Fruit fly (Drosophila melanogaster) whole organism, prepupa: ENCODE measurements around the gene CG4830.

Source experiments
- CG11294 ChIP-seq: fragments of 200-800 bp; sonication (Bioruptor generic); IDR thresholded peaks from 2 replicates; pipeline ENCODE4 v1.3.6; 2022; ENCODE audit warnings: missing biosample characterization, missing genetic modification characterization
- CG11762 ChIP-seq: fragments of 200-800 bp; sonication (Bioruptor generic); optimal IDR thresholded peaks from 3 replicates; lab custom pipeline; 2016; ENCODE audit warnings: missing biosample characterization, missing genetic modification characterization; ENCODE audit not compliant: insufficient read depth
- CG11902 ChIP-seq: fragments of 200-800 bp; sonication (Bioruptor generic); optimal IDR thresholded peaks from 3 replicates; lab custom pipeline; 2016; ENCODE audit warnings: missing biosample characterization, missing genetic modification characterization
- CG1621 ChIP-seq: fragments of 200-800 bp; sonication (Bioruptor generic); optimal IDR thresholded peaks from 3 replicates; lab custom pipeline; 2018; ENCODE audit warnings: missing biosample characterization, mild to moderate bottlenecking, missing genetic modification characterization
- CG16779 ChIP-seq: fragments of 200-800 bp; sonication (Bioruptor generic); optimal IDR thresholded peaks from 3 replicates; lab custom pipeline; 2017; ENCODE audit warnings: missing biosample characterization, mild to moderate bottlenecking, missing genetic modification characterization
- CG3032 ChIP-seq: fragments of 200-800 bp; optimal IDR thresholded peaks from 2 replicates; lab custom pipeline; 2019; ENCODE audit warnings: missing biosample characterization, mild to moderate bottlenecking, missing genetic modification characterization, moderate library complexity
- CG31627 ChIP-seq: fragments of 200-800 bp; sonication (Bioruptor generic); optimal IDR thresholded peaks from 3 replicates; lab custom pipeline; 2016; ENCODE audit warnings: missing biosample characterization, missing genetic modification characterization
- CG32006 ChIP-seq: fragments of 200-800 bp; sonication (Bioruptor generic); optimal IDR thresholded peaks from 3 replicates; lab custom pipeline; 2017; ENCODE audit warnings: missing biosample characterization, mild to moderate bottlenecking, missing genetic modification characterization
- CG34406 ChIP-seq: fragments of 200-800 bp; sonication (Bioruptor generic); optimal IDR thresholded peaks from 3 replicates; lab custom pipeline; 2016; ENCODE audit warnings: missing biosample characterization, missing genetic modification characterization
- CG3919 ChIP-seq: fragments of 200-800 bp; sonication (Bioruptor generic); optimal IDR thresholded peaks from 3 replicates; lab custom pipeline; 2016; ENCODE audit warnings: missing biosample characterization, missing genetic modification characterization
- CG6163 ChIP-seq: fragments of 200-800 bp; sonication (Bioruptor generic); IDR thresholded peaks from 3 replicates; pipeline ENCODE4 v1.3.6; 2022; ENCODE audit warnings: missing biosample characterization, missing genetic modification characterization
- CG6276 ChIP-seq: fragments of 200-800 bp; sonication (Bioruptor generic); optimal IDR thresholded peaks from 2 replicates; lab custom pipeline; 2017; ENCODE audit warnings: missing biosample characterization, mild to moderate bottlenecking, missing genetic modification characterization
- CG6792 ChIP-seq: fragments of 200-800 bp; sonication (Bioruptor generic); optimal IDR thresholded peaks from 3 replicates; lab custom pipeline; 2016; ENCODE audit warnings: missing biosample characterization, missing genetic modification characterization
- CG7368 ChIP-seq: fragments of 200-800 bp; sonication (Bioruptor generic); optimal IDR thresholded peaks from 3 replicates; lab custom pipeline; 2016; ENCODE audit warnings: missing biosample characterization, missing genetic modification characterization
- CG8119 ChIP-seq: fragments of 200-800 bp; sonication (Bioruptor generic); IDR thresholded peaks from 3 replicates; pipeline ENCODE4 v1.3.6; 2022; ENCODE audit warnings: missing biosample characterization, missing genetic modification characterization
- CG8319 ChIP-seq: fragments of 200-800 bp; sonication (Bioruptor generic); optimal IDR thresholded peaks from 3 replicates; lab custom pipeline; 2016; ENCODE audit warnings: missing biosample characterization, missing genetic modification characterization
- CG8632 ChIP-seq: fragments of 200-800 bp; sonication (Bioruptor generic); optimal IDR thresholded peaks from 3 replicates; lab custom pipeline; 2016; ENCODE audit warnings: missing biosample characterization, missing genetic modification characterization
- Eip75B ChIP-seq: fragments of 200-800 bp; sonication (Bioruptor generic); optimal IDR thresholded peaks from 3 replicates; lab custom pipeline; 2016; ENCODE audit warnings: missing biosample characterization, missing genetic modification characterization
- Eip93F ChIP-seq: fragments of 200-800 bp; sonication (Bioruptor generic); optimal IDR thresholded peaks from 2 replicates; lab custom pipeline; 2016; ENCODE audit warnings: missing biosample characterization, mild to moderate bottlenecking, missing genetic modification characterization
- Gug ChIP-seq: fragments of 200-800 bp; sonication (Bioruptor generic); IDR thresholded peaks from 2 replicates; pipeline ENCODE4 v1.3.6; 2022; ENCODE audit warnings: missing biosample characterization, missing genetic modification characterization
- Hr38 ChIP-seq: sonication (Bioruptor generic); optimal IDR thresholded peaks from 2 replicates; lab custom pipeline; 2016; ENCODE audit warnings: missing biosample characterization, missing genetic modification characterization
- OdsH ChIP-seq: fragments of 200-800 bp; sonication (Bioruptor generic); optimal IDR thresholded peaks from 3 replicates; lab custom pipeline; 2016; ENCODE audit warnings: missing biosample characterization, missing genetic modification characterization
- Smox ChIP-seq: fragments of 200-800 bp; sonication (Bioruptor generic); optimal IDR thresholded peaks from 3 replicates; lab custom pipeline; 2016; ENCODE audit warnings: missing biosample characterization, missing genetic modification characterization
- Sox102F ChIP-seq: fragments of 200-800 bp; sonication (Bioruptor generic); optimal IDR thresholded peaks from 2 replicates; lab custom pipeline; 2016; ENCODE audit warnings: missing biosample characterization, mild to moderate bottlenecking, missing genetic modification characterization
- Sox14 ChIP-seq: fragments of 200-800 bp; sonication (Bioruptor generic); optimal IDR thresholded peaks from 3 replicates; lab custom pipeline; 2016; ENCODE audit warnings: missing biosample characterization, missing genetic modification characterization
- cyc ChIP-seq: fragments of 200-800 bp; sonication (Bioruptor generic); optimal IDR thresholded peaks from 3 replicates; lab custom pipeline; 2016; ENCODE audit warnings: missing biosample characterization, missing genetic modification characterization
- dsx ChIP-seq: fragments of 200-800 bp; optimal IDR thresholded peaks from 3 replicates; lab custom pipeline; 2019; ENCODE audit warnings: missing biosample characterization, mild to moderate bottlenecking, missing genetic modification characterization, moderate library complexity; ENCODE audit not compliant: poor library complexity, severe bottlenecking
- eg ChIP-seq: fragments of 200-800 bp; sonication (Bioruptor generic); IDR thresholded peaks from 3 replicates; pipeline ENCODE4 v1.3.6; 2022; ENCODE audit warnings: missing biosample characterization, missing genetic modification characterization
- fkh ChIP-seq: fragments of 200-800 bp; sonication (Bioruptor generic); optimal IDR thresholded peaks from 3 replicates; lab custom pipeline; 2017; ENCODE audit warnings: missing biosample characterization, mild to moderate bottlenecking, missing genetic modification characterization, moderate library complexity
- net ChIP-seq: fragments of 200-800 bp; sonication (Bioruptor generic); optimal IDR thresholded peaks from 3 replicates; lab custom pipeline; 2016; ENCODE audit warnings: missing biosample characterization, missing genetic modification characterization
- pdm3 ChIP-seq: fragments of 200-800 bp; sonication (Bioruptor generic); optimal IDR thresholded peaks from 3 replicates; lab custom pipeline; 2016; ENCODE audit warnings: missing biosample characterization, missing genetic modification characterization
- salr ChIP-seq, 2 experiments: fragments of 200-800 bp; sonication (Bioruptor generic); optimal IDR thresholded peaks; 3 replicates each; lab custom pipeline; 2016 to 2018; ENCODE audit warnings: missing biosample characterization in 2 of 2, missing genetic modification characterization in 2 of 2, mild to moderate bottlenecking in 1 of 2
- spab ChIP-seq: fragments of 200-800 bp; sonication (Bioruptor generic); optimal IDR thresholded peaks from 2 replicates; lab custom pipeline; 2017; ENCODE audit warnings: missing biosample characterization, mild to moderate bottlenecking, missing genetic modification characterization, missing genetic modification reagents
- ss ChIP-seq, 2 experiments: fragments of 200-800 bp; sonication (Bioruptor generic); optimal IDR thresholded peaks; 2 replicates in 1 of 2; 3 replicates in 1 of 2; lab custom pipeline; 2017 to 2018; ENCODE audit warnings: mild to moderate bottlenecking in 2 of 2, missing biosample characterization in 2 of 2, missing genetic modification characterization in 2 of 2, moderate library complexity in 1 of 2
- svp ChIP-seq: fragments of 200-800 bp; sonication (Bioruptor generic); peaks from one replicate; lab custom pipeline; 2016; ENCODE audit warnings: missing biosample characterization, missing genetic modification characterization
- topi ChIP-seq: fragments of 200-800 bp; sonication (Bioruptor generic); optimal IDR thresholded peaks from 3 replicates; lab custom pipeline; 2016; ENCODE audit warnings: missing biosample characterization, missing genetic modification characterization
- vri ChIP-seq: fragments of 200-800 bp; sonication (Bioruptor generic); optimal IDR thresholded peaks from 3 replicates; lab custom pipeline; 2016; ENCODE audit warnings: missing biosample characterization, mild to moderate bottlenecking, missing genetic modification characterization

CG4830 gene

dm6 chr3R:12251534-12251933, 41.4 kb upstream of the CG4830 start:
- TF ChIP-seq CG31627 (no peak), CG11902 (GFP tag; lab: Kevin White, UChicago) (no peak), CG1621 (no peak), Smox (no peak), CG32006 (GFP tag; lab: Kevin White, UChicago) (no peak), CG7368 (GFP tag; lab: Kevin White, UChicago) (no peak), Sox102F (GFP tag; lab: Kevin White, UChicago) (no peak), CG8319 (GFP tag; lab: Kevin White, UChicago) (no peak), CG11762 (no peak), dsx (GFP tag; lab: Kevin White, UChicago) (no peak), CG8119 (GFP tag; lab: Robert Waterston, UW) (no peak), vri (GFP tag; lab: Kevin White, UChicago) (no peak), fkh (GFP tag; lab: Kevin White, UChicago) (no peak), CG3032 (tag; lab: Kevin White, UChicago) (no peak), Gug (GFP tag; lab: Robert Waterston, UW) (no peak), CG16779 (tag; lab: Kevin White, UChicago) (no peak), CG6792 (GFP tag; lab: Kevin White, UChicago) (no peak), CG6163 (GFP tag; lab: Robert Waterston, UW) (no peak), svp (GFP tag; lab: Kevin White, UChicago) (no peak)

DNA sequence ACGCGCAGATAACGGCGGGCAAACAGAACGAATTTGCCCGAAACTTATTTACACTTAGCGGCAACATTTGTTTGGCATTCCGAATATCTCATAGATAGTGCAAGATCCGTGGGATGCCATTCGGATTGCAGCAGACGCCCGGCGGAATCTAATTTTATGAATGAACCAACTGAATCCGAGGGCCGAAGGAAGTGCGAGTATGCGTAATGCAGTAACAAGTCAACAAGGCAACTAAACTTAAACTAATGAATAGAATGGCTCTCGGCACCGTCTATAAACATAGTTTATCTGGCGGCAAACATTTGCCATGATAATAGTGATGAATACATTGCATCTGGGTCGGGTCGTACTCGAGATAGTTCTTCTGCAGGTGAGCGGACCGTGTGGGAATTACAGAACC, 40.0 kb upstream of the CG4830 start:
- no peak for TF ChIP-seq salr (GFP tag; optimal IDR thresholded peaks at IDR 0.05; lab: Kevin White, UChicago)
- peak; percentile 73 for TF ChIP-seq fkh (GFP tag; lab: Kevin White, UChicago)
- TF ChIP-seq CG34406 (GFP tag; lab: Kevin White, UChicago): no peak

DNA sequence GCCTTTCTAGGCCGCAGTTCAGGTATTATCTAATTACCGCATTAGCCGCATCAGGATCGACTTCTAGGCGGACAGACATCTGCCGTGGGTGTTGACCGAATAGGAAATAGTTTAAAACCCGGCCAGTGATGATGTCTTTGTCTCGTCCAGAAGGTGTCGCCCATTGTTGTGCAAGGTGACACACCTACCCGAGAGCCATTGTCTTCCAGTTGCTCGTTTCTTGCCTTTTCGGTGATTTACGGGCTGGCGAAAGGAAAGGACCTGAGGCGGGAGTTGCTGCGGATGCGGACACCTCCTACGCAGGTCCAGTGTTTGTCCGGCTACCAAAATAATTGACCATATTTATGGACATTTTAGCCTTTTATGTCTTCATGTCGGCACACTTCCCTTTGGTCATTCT, 38.1 kb upstream of the CG4830 start:
- TF ChIP-seq Smox: no peak
- TF ChIP-seq CG3032 (tag; lab: Kevin White, UChicago): no peak
- TF ChIP-seq Eip75B (GFP tag; lab: Kevin White, UChicago): no peak
- TF ChIP-seq CG16779 (tag; lab: Kevin White, UChicago): no peak
- no peak for TF ChIP-seq spab (GFP tag; lab: Kevin White, UChicago)
- no peak for TF ChIP-seq pdm3 (GFP tag; lab: Kevin White, UChicago)
- TF ChIP-seq fkh (GFP tag; lab: Kevin White, UChicago): no peak
- no peak for TF ChIP-seq CG11294

- TF ChIP-seq fkh (GFP tag; lab: Kevin White, UChicago): peak; percentile 78
- peak; percentile 51; the same call in 1 of the 3 replicates for TF ChIP-seq eg (GFP tag; lab: Robert Waterston, UW)
- TF ChIP-seq CG6276: peak; percentile 27
- TF ChIP-seq net (GFP tag; lab: Kevin White, UChicago): peak; percentile 15
- peak; percentile 14 for TF ChIP-seq CG3919 (GFP tag; lab: Kevin White, UChicago)
- no peak for TF ChIP-seq CG7368 (GFP tag; lab: Kevin White, UChicago)
- TF ChIP-seq vri (GFP tag; lab: Kevin White, UChicago): no peak
- peak; percentile 99 for TF ChIP-seq svp (GFP tag; lab: Kevin White, UChicago)
- TF ChIP-seq topi (GFP tag; lab: Kevin White, UChicago): peak; percentile 4
- TF ChIP-seq, all 60 proteins: peak for 7
Measured at dm6 chr3R:12244468-12245060, 34.4 kb upstream of the CG4830 start.

- TF ChIP-seq Hr38 (GFP tag; lab: Kevin White, UChicago) (no peak), CG11902 (GFP tag; lab: Kevin White, UChicago) (no peak), cyc (GFP tag; lab: Kevin White, UChicago) (no peak), Eip93F (GFP tag; lab: Kevin White, UChicago) (no peak), OdsH (GFP tag; lab: Kevin White, UChicago) (no peak), CG16779 (tag; lab: Kevin White, UChicago) (no peak), Sox14 (GFP tag; lab: Kevin White, UChicago) (no peak), CG8632 (GFP tag; lab: Kevin White, UChicago) (no peak), ss (GFP tag; optimal IDR thresholded peaks at IDR 0.05; lab: Kevin White, UChicago) (no peak), pdm3 (GFP tag; lab: Kevin White, UChicago) (no peak), Gug (GFP tag; lab: Robert Waterston, UW) (no peak)
- TF ChIP-seq, all 60 proteins: peak for 0
Measured at dm6 chr3R:12239166-12239565, 29.0 kb upstream of the CG4830 start, which contains the start of gene Cyp313a3. Gene Cyp313a3, minus strand, starts transcription at chr3R:12239266.
